Worm (Caenorhabditis elegans): Measurements from ENCODE around the gene nhx-9.

ce11 chrIV:11908733-11909132 lies 21.9 kb upstream of the nhx-9 start:
- TF ChIP-seq K09A11.1 (tag; optimal IDR thresholded peaks at IDR 0.05; ENCODE audit: insufficient read depth), result no peak
- TF ChIP-seq ztf-16 (tag; optimal IDR thresholded peaks at IDR 0.05), result no peak
- no peak for TF ChIP-seq tbx-2 (tag; optimal IDR thresholded peaks at IDR 0.05)
- TF ChIP-seq unc-86 (tag; optimal IDR thresholded peaks at IDR 0.05), result no peak
- TF ChIP-seq ceh-48 (tag; optimal IDR thresholded peaks at IDR 0.05), result no peak
- no peak for TF ChIP-seq elt-2 (tag; optimal IDR thresholded peaks at IDR 0.05)
- no peak for TF ChIP-seq hlh-15 (tag; optimal IDR thresholded peaks at IDR 0.05)
- TF ChIP-seq nhr-232 (tag; optimal IDR thresholded peaks at IDR 0.05), result no peak
- TF ChIP-seq fax-1 (tag; optimal IDR thresholded peaks at IDR 0.05), result no peak
- TF ChIP-seq pha-4 (tag; optimal IDR thresholded peaks at IDR 0.05), result no peak
- TF ChIP-seq ama-1 (optimal IDR thresholded peaks at IDR 0.05), result no peak
- TF ChIP-seq nfya-1 (tag; optimal IDR thresholded peaks at IDR 0.05), result no peak
- TF ChIP-seq pha-2 (tag; optimal IDR thresholded peaks at IDR 0.05), result no peak
